Fruit fly (Drosophila melanogaster): ENCODE data around the gene spen.

The spen gene

dm6 chr2L:109098-109799 lies 49.6 kb upstream of the spen start (continued):
- no peak for TF ChIP-seq oc (tag; optimal IDR thresholded peaks at IDR 0.05)
- TF ChIP-seq CG16815 (GFP tag; optimal IDR thresholded peaks at IDR 0.05): no peak
- TF ChIP-seq Fer1 (GFP tag; optimal IDR thresholded peaks at IDR 0.05): peak; percentile 32
- TF ChIP-seq Fer3 (tag; optimal IDR thresholded peaks at IDR 0.05): no peak
- no peak for TF ChIP-seq CG16779 (GFP tag; IDR thresholded peaks at IDR 0.05)
- TF ChIP-seq grau (tag; optimal IDR thresholded peaks at IDR 0.05): no peak
- no peak for TF ChIP-seq her (GFP tag; optimal IDR thresholded peaks at IDR 0.05)
- peak; percentile 9; the same call in 1 of the 2 replicates for TF ChIP-seq rib (GFP tag; IDR thresholded peaks at IDR 0.05)
- peak; percentile 10 for TF ChIP-seq YL-1 (GFP tag; optimal IDR thresholded peaks at IDR 0.05)
- TF ChIP-seq slou (GFP tag; optimal IDR thresholded peaks at IDR 0.05): no peak
- TF ChIP-seq CG16813 (GFP tag; IDR thresholded peaks at IDR 0.05; ENCODE audit: partially characterized antibody): no peak
- TF ChIP-seq CG3163 (GFP tag; optimal IDR thresholded peaks at IDR 0.05): peak; percentile 40
- TF ChIP-seq E2f1 (GFP tag; IDR thresholded peaks at IDR 0.05): no peak
- no peak for TF ChIP-seq en (GFP tag; optimal IDR thresholded peaks at IDR 0.05)
- TF ChIP-seq Chrac-16 (GFP tag; optimal IDR thresholded peaks at IDR 0.05): no peak

- TF ChIP-seq CG18262 (tag; optimal IDR thresholded peaks at IDR 0.05): no peak
- TF ChIP-seq br (optimal IDR thresholded peaks at IDR 0.05): no peak
- no peak for TF ChIP-seq Xbp1 (GFP tag; optimal IDR thresholded peaks at IDR 0.05)
- TF ChIP-seq CG17361 (GFP tag; IDR thresholded peaks at IDR 0.05): no peak
- no peak for TF ChIP-seq H2.0 (GFP tag; IDR thresholded peaks at IDR 0.05)
- TF ChIP-seq CG17912 (GFP tag; optimal IDR thresholded peaks at IDR 0.05): no peak
- no peak for TF ChIP-seq Sin3A (optimal IDR thresholded peaks at IDR 0.05)
- no peak for TF ChIP-seq CG11696 (GFP tag; IDR thresholded peaks at IDR 0.05)
These were observed 48.8 kb upstream of the spen start for dm6 chr2L:110046-110445.

- TF ChIP-seq CG12071 (GFP tag; optimal IDR thresholded peaks at IDR 0.05) (no peak), B-H1 (GFP tag; IDR thresholded peaks at IDR 0.05) (no peak), CG3407 (GFP tag; optimal IDR thresholded peaks at IDR 0.05) (no peak), tgo (GFP tag; IDR thresholded peaks at IDR 0.05) (no peak), Dll (GFP tag; IDR thresholded peaks at IDR 0.05; ENCODE audit: partially characterized antibody) (peak; percentile 79), CG2889 (GFP tag; IDR thresholded peaks at IDR 0.05) (no peak), phol (tag; optimal IDR thresholded peaks at IDR 0.05) (peak; percentile 92), D19A (tag; optimal IDR thresholded peaks at IDR 0.05) (no peak), CG12769 (tag; optimal IDR thresholded peaks at IDR 0.05) (peak; percentile 74), tup (GFP tag; optimal IDR thresholded peaks at IDR 0.05) (no peak), ci (GFP tag; IDR thresholded peaks at IDR 0.05) (no peak), CG14014 (GFP tag; IDR thresholded peaks at IDR 0.05) (no peak), H2.0 (GFP tag; IDR thresholded peaks at IDR 0.05) (no peak), CG18011 (GFP tag; optimal IDR thresholded peaks at IDR 0.05) (no peak), hb (GFP tag; IDR thresholded peaks at IDR 0.05; ENCODE audit: partially characterized antibody) (peak; percentile 63; the same call in 2 of the 3 replicates), nau (GFP tag; optimal IDR thresholded peaks at IDR 0.05) (no peak), MTF-1 (GFP tag; optimal IDR thresholded peaks at IDR 0.05; ENCODE audit: borderline replicate concordance) (no peak), D19B (GFP tag; optimal IDR thresholded peaks at IDR 0.05) (no peak), ssp (GFP tag; IDR thresholded peaks at IDR 0.05) (no peak), gem (tag; optimal IDR thresholded peaks at IDR 0.05) (no peak), CG7372 (GFP tag; IDR thresholded peaks at IDR 0.05) (no peak), Hsf (GFP tag; optimal IDR thresholded peaks at IDR 0.05) (no peak), ATbp (GFP tag; optimal IDR thresholded peaks at IDR 0.05) (no peak), CG7963 (GFP tag; IDR thresholded peaks at IDR 0.05; ENCODE audit: partially characterized antibody) (peak; percentile 43; the same call in 1 of the 3 replicates), CG17802 (tag; optimal IDR thresholded peaks at IDR 0.05) (no peak), hth (optimal IDR thresholded peaks at IDR 0.05) (no peak), CG17829 (tag; optimal IDR thresholded peaks at IDR 0.05) (no peak), YL-1 (GFP tag; optimal IDR thresholded peaks at IDR 0.05) (no peak)
These were observed 44.4 kb upstream of the spen start, which contains the start of gene ND-15 for dm6 chr2L:114429-114828. TSS of gene ND-15 (plus strand) at chr2L:114726.
